Worm (Caenorhabditis elegans) whole organism, young adult: Measurements from ENCODE around the gene gldi-7.

Source experiments
- B0336.3 ChIP-seq: fragments of 200-800 bp; sonication (Bioruptor generic); IDR thresholded peaks from 2 replicates; pipeline ENCODE4 v1.3.6; 2022; ENCODE audit warnings: missing genetic modification characterization, missing compliant biosample characterization
- C06A6.2 ChIP-seq: fragments of 200-800 bp; sonication (Bioruptor generic); conservative IDR thresholded peaks from 2 replicates; pipeline ENCODE4 v1.3.6; 2022; ENCODE audit warnings: missing genetic modification characterization, missing compliant biosample characterization
- F23B12.7 ChIP-seq: sonication (generic microtip); optimal IDR thresholded peaks from 2 replicates; lab custom pipeline; 2017; ENCODE audit warnings: missing genetic modification characterization, mild to moderate bottlenecking, missing compliant biosample characterization, antibody characterized with exemption, moderate library complexity; ENCODE audit not compliant: insufficient read depth
- F37B4.10 ChIP-seq: fragments of 200-800 bp; sonication (Bioruptor generic); IDR thresholded peaks from 2 replicates; pipeline ENCODE4 v1.3.6; 2022; ENCODE audit warnings: missing genetic modification characterization, missing compliant biosample characterization
- K11D2.4 ChIP-seq: fragments of 200-800 bp; sonication (Bioruptor generic); IDR thresholded peaks from 2 replicates; pipeline ENCODE4 v1.3.6; 2022; ENCODE audit warnings: missing genetic modification reagents, missing genetic modification characterization, missing compliant biosample characterization
- K12H6.12 ChIP-seq: fragments of 200-800 bp; sonication (Bioruptor generic); optimal IDR thresholded peaks from 2 replicates; lab custom pipeline; 2018; ENCODE audit warnings: mild to moderate bottlenecking, missing genetic modification characterization, missing compliant biosample characterization
- T07F8.4 ChIP-seq: sonication (generic microtip); optimal IDR thresholded peaks from 2 replicates; lab custom pipeline; 2016; ENCODE audit warnings: mild to moderate bottlenecking, missing genetic modification characterization, moderate library complexity, missing compliant biosample characterization
- Y53F4B.3 ChIP-seq: fragments of 200-800 bp; sonication (Bioruptor generic); IDR thresholded peaks from 2 replicates; pipeline ENCODE4 v1.3.6; 2022; ENCODE audit warnings: missing genetic modification reagents, missing genetic modification characterization, missing compliant biosample characterization
- Y53G8AR.9 ChIP-seq: fragments of 200-800 bp; sonication (Bioruptor generic); conservative IDR thresholded peaks from 2 replicates; pipeline ENCODE4 v1.3.6; 2022; ENCODE audit warnings: missing genetic modification reagents, missing genetic modification characterization, missing compliant biosample characterization
- Y56A3A.18 ChIP-seq: fragments of 200-800 bp; sonication (Bioruptor generic); IDR thresholded peaks from 2 replicates; pipeline ENCODE4 v1.3.6; 2022; ENCODE audit warnings: missing genetic modification reagents, missing genetic modification characterization, missing compliant biosample characterization
- Y79H2A.3 ChIP-seq: fragments of 200-800 bp; sonication (Bioruptor generic); conservative IDR thresholded peaks from 2 replicates; pipeline ENCODE4 v1.3.6; 2022; ENCODE audit warnings: missing genetic modification reagents, missing genetic modification characterization, missing compliant biosample characterization
- aptf-3 ChIP-seq: fragments of 200-800 bp; sonication (Bioruptor generic); IDR thresholded peaks from 2 replicates; pipeline ENCODE4 v1.3.6; 2022; ENCODE audit warnings: missing genetic modification characterization, missing compliant biosample characterization
- cebp-1 ChIP-seq, 2 experiments: fragments of 200-800 bp in 1 of 2; sonication (Bioruptor generic) in 1 of 2; sonication (generic microtip) in 1 of 2; IDR thresholded peaks in 1 of 2; optimal IDR thresholded peaks in 1 of 2; 2 replicates each; pipeline versions ENCODE4 v1.3.6 to Lab custom; 2017 to 2022; ENCODE audit warnings: missing compliant biosample characterization in 2 of 2, missing genetic modification characterization in 2 of 2, mild to moderate bottlenecking in 1 of 2, missing genetic modification reagents in 1 of 2, moderate library complexity in 1 of 2
- cebp-2 ChIP-seq: fragments of 200-800 bp; sonication (Bioruptor generic); IDR thresholded peaks from 2 replicates; pipeline ENCODE4 v1.3.6; 2022; ENCODE audit warnings: missing genetic modification characterization, missing compliant biosample characterization
- ceh-100 ChIP-seq: fragments of 200-800 bp; sonication (Bioruptor generic); IDR thresholded peaks from 2 replicates; pipeline ENCODE4 v1.3.6; 2022; ENCODE audit warnings: missing genetic modification reagents, missing genetic modification characterization, missing compliant biosample characterization
- ceh-58 ChIP-seq: fragments of 200-800 bp; sonication (Bioruptor generic); IDR thresholded peaks from 2 replicates; pipeline ENCODE4 v1.3.6; 2022; ENCODE audit warnings: missing genetic modification characterization, missing compliant biosample characterization
- chd-7 ChIP-seq: sonication (generic microtip); optimal IDR thresholded peaks from 2 replicates; lab custom pipeline; 2016; ENCODE audit warnings: mild to moderate bottlenecking, missing genetic modification characterization, moderate library complexity, missing compliant biosample characterization
- egl-44 ChIP-seq: fragments of 200-800 bp; sonication (Bioruptor generic); IDR thresholded peaks from 2 replicates; pipeline ENCODE4 v1.3.6; 2022; ENCODE audit warnings: missing genetic modification reagents, missing genetic modification characterization, missing compliant biosample characterization
- egrh-3 ChIP-seq: fragments of 200-800 bp; sonication (Bioruptor generic); IDR thresholded peaks from 2 replicates; pipeline ENCODE4 v1.3.6; 2022; ENCODE audit warnings: missing genetic modification reagents, missing genetic modification characterization, missing compliant biosample characterization
- gei-17 ChIP-seq: fragments of 200-800 bp; sonication (Bioruptor generic); optimal IDR thresholded peaks from 2 replicates; lab custom pipeline; 2018; ENCODE audit warnings: mild to moderate bottlenecking, missing genetic modification characterization, missing compliant biosample characterization
- hmg-1.2 ChIP-seq: fragments of 200-800 bp; sonication (Bioruptor generic); IDR thresholded peaks from 2 replicates; pipeline ENCODE4 v1.3.6; 2022; ENCODE audit warnings: missing genetic modification reagents, missing genetic modification characterization, missing compliant biosample characterization
- hmg-20 ChIP-seq: fragments of 200-800 bp; sonication (Bioruptor generic); IDR thresholded peaks from 2 replicates; pipeline ENCODE4 v1.3.6; 2022; ENCODE audit warnings: missing genetic modification reagents, missing genetic modification characterization, missing compliant biosample characterization
- hsf-1 ChIP-seq: fragments of 200-800 bp; sonication (Bioruptor generic); IDR thresholded peaks from 2 replicates; pipeline ENCODE4 v1.3.6; 2022; ENCODE audit warnings: missing genetic modification reagents, missing genetic modification characterization, missing compliant biosample characterization
- let-526 ChIP-seq: fragments of 200-800 bp; sonication (Bioruptor generic); IDR thresholded peaks from 2 replicates; pipeline ENCODE4 v1.3.6; 2022; ENCODE audit warnings: missing genetic modification reagents, missing genetic modification characterization, missing compliant biosample characterization
- lin-54 ChIP-seq: fragments of 200-800 bp; sonication (Bioruptor generic); optimal IDR thresholded peaks from 2 replicates; lab custom pipeline; 2018; ENCODE audit warnings: mild to moderate bottlenecking, missing genetic modification characterization, missing compliant biosample characterization
- lsl-1 ChIP-seq: fragments of 200-800 bp; sonication (Bioruptor generic); optimal IDR thresholded peaks from 2 replicates; lab custom pipeline; 2018; ENCODE audit warnings: mild to moderate bottlenecking, missing genetic modification characterization, moderate library complexity, missing compliant biosample characterization
- lsy-27 ChIP-seq: sonication (generic microtip); optimal IDR thresholded peaks from 2 replicates; lab custom pipeline; 2017; ENCODE audit warnings: missing genetic modification characterization, mild to moderate bottlenecking, missing compliant biosample characterization, antibody characterized with exemption, missing genotype, borderline replicate concordance; ENCODE audit not compliant: insufficient read depth
- madf-6 ChIP-seq: fragments of 200-800 bp; sonication (Bioruptor generic); IDR thresholded peaks from 2 replicates; pipeline ENCODE4 v1.3.6; 2022; ENCODE audit warnings: missing genetic modification reagents, missing genetic modification characterization, missing compliant biosample characterization
- madf-8 ChIP-seq: fragments of 200-800 bp; sonication (Bioruptor generic); conservative IDR thresholded peaks from 2 replicates; pipeline ENCODE4 v1.3.6; 2022; ENCODE audit warnings: missing genetic modification reagents, missing genetic modification characterization, missing compliant biosample characterization
- mcd-1 ChIP-seq: fragments of 200-800 bp; sonication (Bioruptor generic); IDR thresholded peaks from 2 replicates; pipeline ENCODE4 v1.3.6; 2022; ENCODE audit warnings: missing genetic modification reagents, missing genetic modification characterization, missing compliant biosample characterization
- mes-4 ChIP-seq: sonication (generic microtip); optimal IDR thresholded peaks from 2 replicates; lab custom pipeline; 2016; ENCODE audit warnings: missing genotype, missing genetic modification characterization, missing compliant biosample characterization
- nhr-120 ChIP-seq: fragments of 200-800 bp; sonication (Bioruptor generic); IDR thresholded peaks from 2 replicates; pipeline ENCODE4 v1.3.6; 2022; ENCODE audit warnings: missing genetic modification characterization, missing compliant biosample characterization
- pbrm-1 ChIP-seq: fragments of 200-800 bp; sonication (Bioruptor generic); IDR thresholded peaks from 2 replicates; pipeline ENCODE4 v1.3.6; 2022; ENCODE audit warnings: missing genetic modification reagents, missing genetic modification characterization, missing compliant biosample characterization
- rcor-1 ChIP-seq: fragments of 200-800 bp; sonication (Bioruptor generic); IDR thresholded peaks from 2 replicates; pipeline ENCODE4 v1.3.6; 2022; ENCODE audit warnings: missing genetic modification reagents, missing genetic modification characterization, missing compliant biosample characterization
- sea-2 ChIP-seq: fragments of 200-800 bp; sonication (Bioruptor generic); IDR thresholded peaks from 2 replicates; pipeline ENCODE4 v1.3.6; 2022; ENCODE audit warnings: missing genetic modification characterization, missing compliant biosample characterization
- snpc-1.3 ChIP-seq: sonication (generic microtip); optimal IDR thresholded peaks from 2 replicates; lab custom pipeline; 2017; ENCODE audit warnings: missing genetic modification characterization, mild to moderate bottlenecking, missing compliant biosample characterization, antibody characterized with exemption, moderate library complexity, missing genotype, missing genetic modification reagents; ENCODE audit not compliant: insufficient read depth
- snpc-4 ChIP-seq, 5 experiments: fragments of 150-350 bp in 1 of 5; sonication (generic microtip) in 4 of 5; optimal IDR thresholded peaks; 2 replicates each; lab custom pipeline; 2014 to 2018; ENCODE audit warnings: missing genetic modification characterization in 5 of 5, missing biosample characterization in 3 of 5, antibody characterized with exemption in 2 of 5, mild to moderate bottlenecking in 2 of 5, missing compliant biosample characterization in 2 of 5, missing genotype in 2 of 5, moderate library complexity in 2 of 5, missing genetic modification reagents in 1 of 5
- somi-1 ChIP-seq: fragments of 200-800 bp; sonication (Bioruptor generic); optimal IDR thresholded peaks from 2 replicates; lab custom pipeline; 2018; ENCODE audit warnings: mild to moderate bottlenecking, missing genetic modification characterization, missing compliant biosample characterization
- tbp1 ChIP-seq: fragments of 200-800 bp; sonication (Bioruptor generic); optimal IDR thresholded peaks from 2 replicates; lab custom pipeline; 2018; ENCODE audit warnings: mild to moderate bottlenecking, missing genetic modification characterization, missing compliant biosample characterization
- tlf-1 ChIP-seq: fragments of 200-800 bp; sonication (Bioruptor generic); optimal IDR thresholded peaks from 2 replicates; lab custom pipeline; 2018; ENCODE audit warnings: mild to moderate bottlenecking, missing genetic modification characterization, missing compliant biosample characterization
- xnd-1 ChIP-seq: sonication (generic microtip); optimal IDR thresholded peaks from 2 replicates; lab custom pipeline; 2016; ENCODE audit warnings: missing genotype, missing genetic modification reagents, missing genetic modification characterization, missing compliant biosample characterization

The gldi-7 gene

DNA sequence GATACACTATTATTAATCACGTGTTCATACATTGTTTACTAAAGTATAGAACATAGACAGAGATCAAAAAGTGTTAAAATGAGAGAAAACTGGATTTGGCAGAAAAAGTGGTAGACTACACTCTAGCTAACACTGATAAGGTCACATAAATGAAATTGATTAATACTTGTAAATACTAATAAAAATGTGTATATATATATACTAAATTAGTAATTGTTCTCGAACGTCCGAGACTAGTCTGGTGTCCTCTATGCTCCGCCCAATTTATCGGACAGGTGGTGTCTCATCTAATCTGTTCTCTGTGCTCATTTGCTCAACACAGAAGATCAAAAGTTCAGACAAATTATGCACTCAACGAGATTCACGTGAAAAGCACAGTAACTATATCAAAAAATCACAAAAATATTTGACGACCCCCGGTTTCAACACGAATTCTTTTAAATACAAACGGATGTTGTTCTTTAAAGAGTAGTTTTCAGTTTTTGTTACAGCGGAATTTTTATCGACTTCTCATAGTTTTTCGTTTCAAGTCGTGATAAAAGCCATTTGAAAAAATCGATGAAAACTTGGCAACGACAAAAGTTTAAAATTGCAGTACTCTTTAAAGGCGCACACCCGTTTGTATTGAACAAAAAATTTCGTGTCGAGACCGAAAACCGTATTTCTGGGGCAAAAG lies 49.9 kb downstream of the gldi-7 start:
- no peak for TF ChIP-seq egrh-3 (GFP tag; lab: Robert Waterston, UW)
- no peak for TF ChIP-seq madf-6
- TF ChIP-seq rcor-1 (GFP tag; lab: Robert Waterston, UW) = no peak
- TF ChIP-seq lin-54 = no peak
- TF ChIP-seq nhr-120 (GFP tag; lab: Robert Waterston, UW) = no peak
- no peak for TF ChIP-seq tlf-1 (GFP tag; lab: Kevin White, UChicago)
- TF ChIP-seq xnd-1 (tag; lab: Kevin White, UChicago) = no peak
- no peak for TF ChIP-seq tbp1 (GFP tag; lab: Kevin White, UChicago)
- TF ChIP-seq Y79H2A.3 (GFP tag; lab: Robert Waterston, UW) = no peak
- TF ChIP-seq cebp-1 (GFP tag; IDR thresholded peaks at IDR 0.05; lab: Robert Waterston, UW) = no peak
- peak; percentile 31 for TF ChIP-seq cebp-1 (tag; optimal IDR thresholded peaks at IDR 0.05; lab: Kevin White, UChicago)
- peak; percentile 23 for TF ChIP-seq chd-7 (tag; lab: Kevin White, UChicago)
- TF ChIP-seq pbrm-1 (GFP tag; lab: Robert Waterston, UW) = 0 out of 2 replicates have a peak, but pooled peaks have one; percentile 26
- TF ChIP-seq B0336.3 (GFP tag; lab: Robert Waterston, UW) = no peak
- TF ChIP-seq C06A6.2 (GFP tag; lab: Robert Waterston, UW) = no peak
- no peak for TF ChIP-seq Y53F4B.3 (GFP tag; lab: Robert Waterston, UW)
- TF ChIP-seq hsf-1 = peak; percentile 81
- no peak for TF ChIP-seq madf-8 (GFP tag; lab: Robert Waterston, UW)
- TF ChIP-seq ceh-58 (GFP tag; lab: Robert Waterston, UW) = no peak
- no peak for TF ChIP-seq lsy-27 (tag; lab: Kevin White, UChicago)
- TF ChIP-seq hmg-20 (GFP tag; lab: Robert Waterston, UW) = no peak
- TF ChIP-seq mcd-1 (GFP tag; lab: Robert Waterston, UW) = no peak
- no peak for TF ChIP-seq hmg-1.2 (GFP tag; lab: Robert Waterston, UW)
- TF ChIP-seq snpc-4 (GFP tag; optimal IDR thresholded peaks at IDR 0.05; lab: Kevin White, UChicago) = no peak
- TF ChIP-seq snpc-4 (tag; optimal IDR thresholded peaks at IDR 0.05; lab: Kevin White, UChicago) = no peak
- TF ChIP-seq let-526 (GFP tag; lab: Robert Waterston, UW) = 0 out of 2 replicates have a peak, but pooled peaks have one; percentile 6
- TF ChIP-seq F37B4.10 (GFP tag; lab: Robert Waterston, UW) = no peak
- TF ChIP-seq aptf-3 (GFP tag; lab: Robert Waterston, UW) = no peak
- TF ChIP-seq K11D2.4 (GFP tag; lab: Robert Waterston, UW) = peak; percentile 12; the same call in 1 of the 2 replicates
- TF ChIP-seq K12H6.12 (tag; lab: Kevin White, UChicago) = peak; percentile 18
- TF ChIP-seq Y53G8AR.9 (GFP tag; lab: Robert Waterston, UW) = 0 out of 2 replicates have a peak, but pooled peaks have one; percentile 16
- TF ChIP-seq lsl-1 (GFP tag; lab: Kevin White, UChicago) = no peak
- TF ChIP-seq somi-1 (GFP tag; lab: Kevin White, UChicago) = no peak
- no peak for TF ChIP-seq T07F8.4
- no peak for TF ChIP-seq snpc-1.3 (tag; lab: Kevin White, UChicago)
- TF ChIP-seq cebp-2 (GFP tag; lab: Robert Waterston, UW) = no peak
- no peak for TF ChIP-seq ceh-100 (GFP tag; lab: Robert Waterston, UW)
- no peak for TF ChIP-seq egl-44 (GFP tag; lab: Robert Waterston, UW)
- TF ChIP-seq Y56A3A.18 (GFP tag; lab: Robert Waterston, UW) = no peak
- no peak for TF ChIP-seq sea-2 (GFP tag; lab: Robert Waterston, UW)
- no peak for TF ChIP-seq mes-4 (tag; lab: Kevin White, UChicago)
- TF ChIP-seq gei-17 (GFP tag; lab: Kevin White, UChicago) = peak; percentile 3
- peak; percentile 19 for TF ChIP-seq F23B12.7 (tag; lab: Kevin White, UChicago)
